Fruit fly (Drosophila melanogaster) whole organism, embryonic: ENCODE measurements around the gene CG31793.

ENCODE experiments used
- Abd-B ChIP-seq: fragments of 200-800 bp; sonication (Bioruptor generic); optimal IDR thresholded peaks from 2 replicates; lab custom pipeline; 2018; ENCODE audit warnings: missing biosample characterization, mild to moderate bottlenecking, missing genetic modification characterization, moderate library complexity
- Adf1 ChIP-seq: fragments of 200-800 bp; sonication (Bioruptor generic); IDR thresholded peaks from 2 replicates; pipeline ENCODE4 v1.3.6; 2022; ENCODE audit warnings: missing biosample characterization, missing genetic modification characterization
- Aef1 ChIP-seq: fragments of 200-800 bp; sonication (Bioruptor generic); IDR thresholded peaks from 3 replicates; pipeline ENCODE4 v1.3.6; 2022; ENCODE audit warnings: missing biosample characterization, missing genetic modification characterization
- Awh ChIP-seq: fragments of 200-800 bp; sonication (Bioruptor generic); IDR thresholded peaks from 2 replicates; pipeline ENCODE4, ENCODE4 v1.3.6; 2022; ENCODE audit warnings: missing biosample characterization, missing genetic modification characterization
- BtbVII ChIP-seq: fragments of 200-800 bp; sonication (Bioruptor generic); optimal IDR thresholded peaks from 3 replicates; lab custom pipeline; 2017; ENCODE audit warnings: missing biosample characterization, mild to moderate bottlenecking, missing genetic modification characterization
- CG11085 ChIP-seq: fragments of 200-800 bp; sonication (Bioruptor generic); IDR thresholded peaks from 2 replicates; pipeline ENCODE4 v1.3.6; 2022; ENCODE audit warnings: missing biosample characterization, missing genetic modification characterization
- CG11456 ChIP-seq: fragments of 200-800 bp; sonication (Bioruptor generic); IDR thresholded peaks from 3 replicates; pipeline ENCODE4 v1.3.6; 2022; ENCODE audit warnings: missing biosample characterization, missing genetic modification characterization
- CG11504 ChIP-seq: fragments of 200-800 bp; sonication (Bioruptor generic); optimal IDR thresholded peaks from 3 replicates; lab custom pipeline; 2019; ENCODE audit warnings: missing biosample characterization, mild to moderate bottlenecking, missing genetic modification characterization, moderate library complexity
- CG12219 ChIP-seq: fragments of 200-800 bp; sonication (Bioruptor generic); optimal IDR thresholded peaks from 3 replicates; lab custom pipeline; 2018; ENCODE audit warnings: missing biosample characterization, mild to moderate bottlenecking, missing genetic modification characterization
- CG13624 ChIP-seq: fragments of 200-800 bp; sonication (Bioruptor generic); optimal IDR thresholded peaks from 2 replicates; lab custom pipeline; 2016; ENCODE audit warnings: missing biosample characterization, missing genetic modification characterization
- CG14860 ChIP-seq: fragments of 200-800 bp; sonication (Bioruptor generic); IDR thresholded peaks from 3 replicates; pipeline ENCODE4 v1.3.6; 2022; ENCODE audit warnings: missing biosample characterization, missing genetic modification characterization; ENCODE audit not compliant: partially characterized antibody
- CG17359 ChIP-seq: fragments of 200-800 bp; sonication (Bioruptor generic); optimal IDR thresholded peaks from 3 replicates; lab custom pipeline; 2018; ENCODE audit warnings: missing biosample characterization, mild to moderate bottlenecking, missing genetic modification characterization, moderate library complexity
- CG17385 ChIP-seq: fragments of 200-800 bp; sonication (Bioruptor generic); optimal IDR thresholded peaks from 3 replicates; lab custom pipeline; 2018; ENCODE audit warnings: missing biosample characterization, mild to moderate bottlenecking, missing genetic modification characterization
- CG1792 ChIP-seq: fragments of 200-800 bp; sonication (Bioruptor generic); optimal IDR thresholded peaks from 2 replicates; lab custom pipeline; 2016; ENCODE audit warnings: missing biosample characterization, missing genetic modification characterization
- CG2678 ChIP-seq: fragments of 200-800 bp; sonication (Bioruptor generic); optimal IDR thresholded peaks from 3 replicates; lab custom pipeline; 2019; ENCODE audit warnings: missing biosample characterization, mild to moderate bottlenecking, missing genetic modification characterization, moderate library complexity
- CG30431 ChIP-seq: fragments of 200-800 bp; sonication (Bioruptor generic); optimal IDR thresholded peaks from 2 replicates; lab custom pipeline; 2017; ENCODE audit warnings: missing biosample characterization, missing genetic modification characterization
- CG34376 ChIP-seq: fragments of 200-800 bp; sonication (Bioruptor generic); optimal IDR thresholded peaks from 2 replicates; lab custom pipeline; 2018; ENCODE audit warnings: missing biosample characterization, mild to moderate bottlenecking, missing genetic modification characterization
- CG3847 ChIP-seq: fragments of 200-800 bp; sonication (Bioruptor generic); IDR thresholded peaks from 2 replicates; pipeline ENCODE4 v1.3.6; 2022; ENCODE audit warnings: missing biosample characterization, missing genetic modification characterization
- CG6254 ChIP-seq: fragments of 200-800 bp; sonication (Bioruptor generic); optimal IDR thresholded peaks from 3 replicates; lab custom pipeline; 2017; ENCODE audit warnings: mild to moderate bottlenecking, missing biosample characterization, missing genetic modification reagents, missing genetic modification characterization
- CG6654 ChIP-seq: fragments of 200-800 bp; sonication (Bioruptor generic); optimal IDR thresholded peaks from 2 replicates; lab custom pipeline; 2017; ENCODE audit warnings: missing biosample characterization, mild to moderate bottlenecking, missing genetic modification characterization
- CG9797 ChIP-seq: fragments of 200-800 bp; sonication (Bioruptor generic); optimal IDR thresholded peaks from 3 replicates; lab custom pipeline; 2018; ENCODE audit warnings: missing biosample characterization, mild to moderate bottlenecking, missing genetic modification characterization
- CG9817 ChIP-seq: fragments of 200-800 bp; sonication (Bioruptor generic); optimal IDR thresholded peaks from 2 replicates; lab custom pipeline; 2018; ENCODE audit warnings: missing biosample characterization, mild to moderate bottlenecking, missing genetic modification characterization, moderate library complexity
- HLHmδ ChIP-seq: fragments of 200-800 bp; sonication (Bioruptor generic); optimal IDR thresholded peaks from 2 replicates; lab custom pipeline; 2018; ENCODE audit warnings: missing biosample characterization, mild to moderate bottlenecking, missing genetic modification characterization, moderate library complexity
- HmgZ ChIP-seq: fragments of 200-800 bp; sonication (Bioruptor generic); optimal IDR thresholded peaks from 2 replicates; lab custom pipeline; 2018; ENCODE audit warnings: missing biosample characterization, mild to moderate bottlenecking, missing genetic modification characterization
- NC2α ChIP-seq: fragments of 200-800 bp; sonication (Bioruptor generic); optimal IDR thresholded peaks from 2 replicates; lab custom pipeline; 2016; ENCODE audit warnings: missing biosample characterization, missing genetic modification characterization
- NFAT ChIP-seq: fragments of 200-800 bp; sonication (Bioruptor generic); IDR thresholded peaks from 2 replicates; pipeline ENCODE4 v1.3.6; 2022; ENCODE audit warnings: missing biosample characterization, missing genetic modification characterization
- Oli ChIP-seq: fragments of 200-800 bp; sonication (Bioruptor generic); optimal IDR thresholded peaks from 2 replicates; lab custom pipeline; 2018; ENCODE audit warnings: missing biosample characterization, mild to moderate bottlenecking, missing genetic modification characterization, moderate library complexity
- Spps ChIP-seq: fragments of 200-800 bp; sonication (Bioruptor generic); optimal IDR thresholded peaks from 2 replicates; lab custom pipeline; 2018; ENCODE audit warnings: missing biosample characterization, mild to moderate bottlenecking, missing genetic modification characterization
- Ssrp ChIP-seq: fragments of 200-800 bp; sonication (Bioruptor generic); optimal IDR thresholded peaks from 2 replicates; lab custom pipeline; 2018; ENCODE audit warnings: missing biosample characterization, mild to moderate bottlenecking, missing genetic modification characterization, moderate library complexity
- Vsx1 ChIP-seq: fragments of 200-800 bp; sonication (Bioruptor generic); optimal IDR thresholded peaks from 2 replicates; lab custom pipeline; 2017; ENCODE audit warnings: missing biosample characterization, mild to moderate bottlenecking, missing genetic modification characterization, missing genetic modification reagents
- Xrp1 ChIP-seq: fragments of 200-800 bp; sonication (Bioruptor generic); IDR thresholded peaks from 2 replicates; pipeline ENCODE4 v1.3.6; 2022; ENCODE audit warnings: missing biosample characterization, missing genetic modification characterization
- al ChIP-seq: fragments of 200-800 bp; sonication (Bioruptor generic); IDR thresholded peaks from 2 replicates; pipeline ENCODE4 v1.3.6; 2022; ENCODE audit warnings: missing biosample characterization, missing genetic modification characterization
- ap ChIP-seq: fragments of 200-800 bp; sonication (Bioruptor generic); IDR thresholded peaks from 2 replicates; pipeline ENCODE4 v1.3.6; 2022; ENCODE audit warnings: missing biosample characterization, missing genetic modification characterization
- ash1 ChIP-seq: fragments of 200-800 bp; sonication (Bioruptor generic); optimal IDR thresholded peaks from 2 replicates; lab custom pipeline; 2018; ENCODE audit warnings: missing biosample characterization, mild to moderate bottlenecking, missing genetic modification characterization
- bsh ChIP-seq, 2 experiments: fragments of 200-800 bp; sonication (Bioruptor generic); optimal IDR thresholded peaks; 2 replicates each; lab custom pipeline; 2017 to 2018; ENCODE audit warnings: mild to moderate bottlenecking in 2 of 2, missing biosample characterization in 2 of 2, missing genetic modification characterization in 2 of 2, moderate library complexity in 1 of 2
- caup ChIP-seq: fragments of 200-800 bp; sonication (Bioruptor generic); optimal IDR thresholded peaks from 3 replicates; lab custom pipeline; 2017; ENCODE audit warnings: missing biosample characterization, mild to moderate bottlenecking, missing genetic modification characterization, moderate library complexity; ENCODE audit not compliant: severe bottlenecking
- crc ChIP-seq: fragments of 200-800 bp; sonication (Bioruptor generic); optimal IDR thresholded peaks from 2 replicates; lab custom pipeline; 2016; ENCODE audit warnings: missing biosample characterization, missing genetic modification characterization
- dmrt11E ChIP-seq: fragments of 200-800 bp; sonication (Bioruptor generic); optimal IDR thresholded peaks from 3 replicates; lab custom pipeline; 2018; ENCODE audit warnings: missing biosample characterization, mild to moderate bottlenecking, missing genetic modification characterization, moderate library complexity
- gsb-n ChIP-seq: fragments of 200-800 bp; sonication (Bioruptor generic); optimal IDR thresholded peaks from 3 replicates; lab custom pipeline; 2018; ENCODE audit warnings: missing biosample characterization, mild to moderate bottlenecking, missing genetic modification characterization
- kay ChIP-seq: fragments of 200-800 bp; sonication (Bioruptor generic); optimal IDR thresholded peaks from 2 replicates; lab custom pipeline; 2016; ENCODE audit warnings: missing biosample characterization, missing genetic modification characterization
- maf-S ChIP-seq: fragments of 200-800 bp; sonication (Bioruptor generic); optimal IDR thresholded peaks from 2 replicates; lab custom pipeline; 2016; ENCODE audit warnings: missing biosample characterization, missing genetic modification characterization
- mam ChIP-seq: fragments of 200-800 bp; sonication (Bioruptor generic); optimal IDR thresholded peaks from 3 replicates; lab custom pipeline; 2016; ENCODE audit warnings: missing biosample characterization, missing genetic modification characterization
- psq ChIP-seq: fragments of 200-800 bp; sonication (Bioruptor generic); optimal IDR thresholded peaks from 2 replicates; lab custom pipeline; 2017; ENCODE audit warnings: missing biosample characterization, missing genetic modification characterization
- schlank ChIP-seq: fragments of 200-800 bp; sonication (Bioruptor generic); optimal IDR thresholded peaks from 2 replicates; lab custom pipeline; 2018; ENCODE audit warnings: missing biosample characterization, mild to moderate bottlenecking, missing genetic modification characterization
- sisA ChIP-seq: fragments of 200-800 bp; sonication (Bioruptor generic); IDR thresholded peaks from 2 replicates; pipeline ENCODE4 v1.3.6; 2022; ENCODE audit warnings: missing biosample characterization, missing genetic modification characterization
- slbo ChIP-seq: fragments of 200-800 bp; sonication (Bioruptor generic); IDR thresholded peaks from 2 replicates; pipeline ENCODE4 v1.3.6; 2022; ENCODE audit warnings: missing biosample characterization, missing genetic modification characterization
- trem ChIP-seq: fragments of 200-800 bp; optimal IDR thresholded peaks from 3 replicates; lab custom pipeline; 2019; ENCODE audit warnings: missing biosample characterization, mild to moderate bottlenecking, missing genetic modification characterization, moderate library complexity
- zen2 ChIP-seq: fragments of 200-800 bp; sonication (Bioruptor generic); IDR thresholded peaks from 3 replicates; pipeline ENCODE4 v1.3.6; 2022; ENCODE audit warnings: missing biosample characterization, missing genetic modification characterization; ENCODE audit not compliant: partially characterized antibody

CG31793 gene

DNA sequence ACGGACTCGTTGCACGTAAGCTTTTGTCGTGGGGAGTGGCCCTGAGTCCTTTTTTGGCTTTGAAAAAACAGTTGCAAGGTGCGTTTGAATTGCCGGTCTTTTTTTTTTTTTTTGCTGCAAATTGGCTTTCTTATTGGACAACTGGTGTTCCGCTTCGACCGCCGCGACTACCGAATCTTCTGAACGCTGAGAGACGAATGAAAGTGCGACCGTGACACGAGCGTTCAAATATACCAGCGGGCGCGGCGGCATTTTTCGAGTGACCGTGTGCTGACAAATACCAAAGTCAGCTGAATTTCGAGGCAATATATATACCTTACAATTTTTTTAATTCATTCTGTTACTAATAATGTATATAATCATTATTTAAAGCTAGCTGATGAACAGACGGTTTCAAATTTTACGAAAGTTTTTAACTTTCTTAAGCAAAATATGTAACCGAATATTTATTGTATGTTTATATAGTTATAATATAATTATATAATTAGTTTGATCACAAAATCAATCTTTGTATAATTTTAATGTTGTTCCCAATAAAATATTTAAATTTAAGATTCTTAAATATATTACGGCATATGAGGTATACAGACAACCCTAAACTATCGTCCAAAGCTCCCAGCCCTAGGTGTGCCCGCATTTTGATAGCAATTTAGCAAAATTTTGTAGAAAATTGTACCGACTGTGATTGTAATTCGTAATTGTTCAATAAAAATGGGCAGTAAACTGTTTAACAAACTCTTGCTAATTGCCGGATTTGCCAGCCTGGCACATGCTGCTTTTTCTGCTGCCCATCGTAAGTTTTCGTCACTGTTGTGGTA lies 15.9 kb upstream of the CG31793 start, which contains the start of the genes Swip-1 and EMC5 (continued):
- peak; percentile 27 for TF ChIP-seq caup
- TF ChIP-seq Oli (tag; lab: Kevin White, UChicago): peak; percentile 24
- peak; percentile 70 for TF ChIP-seq CG3847
- peak; percentile 80 for TF ChIP-seq CG2678 (tag; lab: Kevin White, UChicago)
- peak; percentile 35 for TF ChIP-seq mam (GFP tag; lab: Kevin White, UChicago)
- no peak for TF ChIP-seq schlank
- no peak for TF ChIP-seq CG1792 (GFP tag; lab: Kevin White, UChicago)
- no peak for TF ChIP-seq crc
- TF ChIP-seq CG13624: peak; percentile 11
- TF ChIP-seq dmrt11E (tag; lab: Kevin White, UChicago): peak; percentile 68
- TF ChIP-seq slbo (GFP tag; lab: Robert Waterston, UW): peak; percentile 85
- TF ChIP-seq psq (GFP tag; lab: Kevin White, UChicago): no peak
- peak; percentile 21; the same call in 1 of the 3 replicates for TF ChIP-seq CG14860
- no peak for TF ChIP-seq maf-S (GFP tag; lab: Kevin White, UChicago)
- TF ChIP-seq al (GFP tag; lab: Robert Waterston, UW): peak; percentile 42; the same call in 1 of the 2 replicates
- TF ChIP-seq HLHmδ: peak; percentile 69
- TF ChIP-seq CG6254 (GFP tag; lab: Kevin White, UChicago): peak; percentile 19
- peak; percentile 27; the same call in 1 of the 2 replicates for TF ChIP-seq ap (GFP tag; lab: Robert Waterston, UW)
- peak; percentile 11 for TF ChIP-seq CG12219 (GFP tag; lab: Kevin White, UChicago)
- peak; percentile 28 for TF ChIP-seq HmgZ (tag; lab: Kevin White, UChicago)
- TF ChIP-seq NC2α (GFP tag; lab: Kevin White, UChicago): peak; percentile 13
- TF ChIP-seq BtbVII (GFP tag; lab: Kevin White, UChicago): no peak
- TF ChIP-seq gsb-n (tag; lab: Kevin White, UChicago): peak; percentile 64
- TF ChIP-seq Abd-B: peak; percentile 84
- peak; percentile 30 for TF ChIP-seq CG17385 (GFP tag; lab: Kevin White, UChicago)
- peak; percentile 60 for TF ChIP-seq trem (tag; lab: Kevin White, UChicago)
- TF ChIP-seq Ssrp: peak; percentile 68
- TF ChIP-seq zen2 (GFP tag; lab: Robert Waterston, UW): 0 out of 3 replicates have a peak, but pooled peaks have one; percentile 16
- TF ChIP-seq CG30431 (GFP tag; lab: Kevin White, UChicago): no peak
- TF ChIP-seq sisA (GFP tag; lab: Robert Waterston, UW): peak; percentile 60; the same call in 1 of the 2 replicates
- peak; percentile 41 for TF ChIP-seq CG17359 (tag; lab: Kevin White, UChicago)
- peak; percentile 45 for TF ChIP-seq Vsx1 (GFP tag; lab: Kevin White, UChicago)
- peak; percentile 44 for TF ChIP-seq NFAT (GFP tag; lab: Robert Waterston, UW)
- peak; percentile 51; the same call in 1 of the 2 replicates for TF ChIP-seq Awh (GFP tag; lab: Robert Waterston, UW)
- peak in 1 of 2 experiments; percentile 54 for TF ChIP-seq bsh (GFP tag; optimal IDR thresholded peaks at IDR 0.05; lab: Kevin White, UChicago)
- TF ChIP-seq CG6654 (GFP tag; lab: Kevin White, UChicago): no peak
- TF ChIP-seq CG9817 (tag; lab: Kevin White, UChicago): peak; percentile 60
- no peak for TF ChIP-seq Adf1 (GFP tag; lab: Robert Waterston, UW)
- TF ChIP-seq ash1 (GFP tag; lab: Kevin White, UChicago): no peak
- TF ChIP-seq CG34376 (GFP tag; lab: Kevin White, UChicago): peak; percentile 15
- peak; percentile 58; the same call in 2 of the 3 replicates for TF ChIP-seq Aef1
- peak; percentile 75 for TF ChIP-seq CG11504 (tag; lab: Kevin White, UChicago)
- no peak for TF ChIP-seq Spps (tag; lab: Kevin White, UChicago)
- peak; percentile 57 for TF ChIP-seq Xrp1 (GFP tag; lab: Robert Waterston, UW)
- peak; percentile 80 for TF ChIP-seq CG11456 (GFP tag; lab: Robert Waterston, UW)
- peak; percentile 16 for TF ChIP-seq kay (GFP tag; lab: Kevin White, UChicago)
- peak; percentile 54; the same call in 1 of the 2 replicates for TF ChIP-seq CG11085
- TF ChIP-seq CG9797 (GFP tag; lab: Kevin White, UChicago): peak; percentile 77
